Worm (Caenorhabditis elegans) whole organism, L4 larva: ENCODE measurements around the gene F41C3.2.

ENCODE experiments used
- D1046.2 ChIP-seq: fragments of 200-800 bp; sonication (Bioruptor generic); IDR thresholded peaks from 2 replicates; pipeline ENCODE4 v1.3.6; 2022; ENCODE audit warnings: missing genetic modification characterization, missing compliant biosample characterization
- T20F7.1 ChIP-seq: fragments of 200-800 bp; sonication (Bioruptor generic); optimal IDR thresholded peaks from 2 replicates; lab custom pipeline; 2018; ENCODE audit warnings: mild to moderate bottlenecking, missing genetic modification characterization, missing compliant biosample characterization
- Y5F2A.4 ChIP-seq: fragments of 200-800 bp; sonication (Bioruptor generic); optimal IDR thresholded peaks from 2 replicates; lab custom pipeline; 2018; ENCODE audit warnings: mild to moderate bottlenecking, missing genetic modification characterization, missing compliant biosample characterization
- Y75B8A.6 ChIP-seq: fragments of 200-800 bp; sonication (Bioruptor generic); IDR thresholded peaks from 2 replicates; pipeline ENCODE4 v1.3.6; 2022; ENCODE audit warnings: missing genetic modification reagents, missing genetic modification characterization, missing compliant biosample characterization
- ZK337.2 ChIP-seq: fragments of 200-800 bp; sonication (Bioruptor generic); IDR thresholded peaks from 2 replicates; pipeline ENCODE4 v1.3.6; 2022; ENCODE audit warnings: missing genetic modification reagents, missing genetic modification characterization, missing compliant biosample characterization
- aha-1 ChIP-seq: fragments of 150-350 bp; peaks from one replicate; lab custom pipeline; 2014; ENCODE audit warnings: missing biosample characterization, missing genetic modification characterization
- ceh-20 ChIP-seq: fragments of 200-800 bp; sonication (Bioruptor generic); IDR thresholded peaks from 2 replicates; pipeline ENCODE4 v1.3.6; 2022; ENCODE audit warnings: missing genetic modification reagents, missing genetic modification characterization, missing compliant biosample characterization
- ceh-28 ChIP-seq: fragments of 150-350 bp; optimal IDR thresholded peaks from 2 replicates; lab custom pipeline; 2014; ENCODE audit warnings: missing biosample characterization, missing genetic modification reagents, missing genetic modification characterization
- ceh-32 ChIP-seq: sonication (generic microtip); optimal IDR thresholded peaks from 2 replicates; lab custom pipeline; 2016; ENCODE audit warnings: mild to moderate bottlenecking, missing genetic modification characterization, missing compliant biosample characterization; ENCODE audit not compliant: poor library complexity
- ceh-82 ChIP-seq: sonication (generic microtip); optimal IDR thresholded peaks from 2 replicates; lab custom pipeline; 2017; ENCODE audit warnings: missing biosample characterization, missing genetic modification characterization
- daf-12 ChIP-seq: fragments of 150-350 bp; optimal IDR thresholded peaks from 2 replicates; lab custom pipeline; 2014; ENCODE audit warnings: missing biosample characterization, missing genetic modification reagents, missing genetic modification characterization
- daf-8 ChIP-seq: fragments of 200-800 bp; sonication (Bioruptor generic); IDR thresholded peaks from 2 replicates; pipeline ENCODE4 v1.3.6; 2022; ENCODE audit warnings: missing genetic modification characterization, missing compliant biosample characterization
- dmd-6 ChIP-seq: fragments of 200-800 bp; sonication (Bioruptor generic); IDR thresholded peaks from 2 replicates; pipeline ENCODE4 v1.3.6; 2022; ENCODE audit warnings: missing genetic modification reagents, missing genetic modification characterization, missing compliant biosample characterization
- egl-27 ChIP-seq: sonication (generic microtip); optimal IDR thresholded peaks from 3 replicates; lab custom pipeline; 2017; ENCODE audit warnings: missing biosample characterization, missing genetic modification reagents, missing genetic modification characterization
- hif-1 ChIP-seq, 2 experiments: sonication (generic microtip); optimal IDR thresholded peaks; 2 replicates each; lab custom pipeline; 2016 to 2017; ENCODE audit warnings: missing compliant biosample characterization in 2 of 2, missing genetic modification characterization in 2 of 2, missing genetic modification reagents in 2 of 2, missing genotype in 2 of 2, mild to moderate bottlenecking in 1 of 2
- hlh-11 ChIP-seq: fragments of 200-800 bp; sonication (Bioruptor generic); optimal IDR thresholded peaks from 2 replicates; lab custom pipeline; 2018; ENCODE audit warnings: mild to moderate bottlenecking, missing genetic modification characterization, missing compliant biosample characterization
- hlh-30 ChIP-seq: sonication (generic microtip); optimal IDR thresholded peaks from 2 replicates; lab custom pipeline; 2017; ENCODE audit warnings: antibody characterized with exemption, mild to moderate bottlenecking, missing genetic modification characterization, missing compliant biosample characterization; ENCODE audit not compliant: insufficient read depth
- lim-7 ChIP-seq: fragments of 200-800 bp; sonication (Bioruptor generic); IDR thresholded peaks from 2 replicates; pipeline ENCODE4 v1.3.6; 2022; ENCODE audit warnings: missing genetic modification characterization, missing compliant biosample characterization
- lin-39 ChIP-seq: fragments of 150-350 bp; optimal IDR thresholded peaks from 2 replicates; lab custom pipeline; 2014; ENCODE audit warnings: missing biosample characterization, missing genetic modification reagents, missing genetic modification characterization
- lir-3 ChIP-seq: sonication (generic microtip); optimal IDR thresholded peaks from 2 replicates; lab custom pipeline; 2016; ENCODE audit warnings: mild to moderate bottlenecking, missing genetic modification characterization, missing compliant biosample characterization
- lsy-2 ChIP-seq, 2 experiments: fragments of 150-350 bp in 1 of 2; sonication (generic microtip) in 1 of 2; optimal IDR thresholded peaks; 2 replicates each; lab custom pipeline; 2014 to 2017; ENCODE audit warnings: missing biosample characterization in 2 of 2, missing genetic modification characterization in 2 of 2
- mdl-1 ChIP-seq, 2 experiments: fragments of 150-350 bp in 1 of 2; sonication (generic microtip) in 1 of 2; optimal IDR thresholded peaks; 2 replicates each; lab custom pipeline; 2014 to 2017; ENCODE audit warnings: missing biosample characterization in 2 of 2, missing genetic modification characterization in 2 of 2
- mdt-29 ChIP-seq: fragments of 200-800 bp; sonication (Bioruptor generic); IDR thresholded peaks from 2 replicates; pipeline ENCODE4 v1.3.6; 2022; ENCODE audit warnings: missing genetic modification reagents, missing genetic modification characterization, missing compliant biosample characterization
- mxl-2 ChIP-seq: fragments of 200-800 bp; sonication (Bioruptor generic); conservative IDR thresholded peaks from 2 replicates; pipeline ENCODE4 v1.3.6; 2022; ENCODE audit warnings: missing genetic modification reagents, missing genetic modification characterization, missing compliant biosample characterization
- mxl-3 ChIP-seq: fragments of 200-800 bp; sonication (Bioruptor generic); optimal IDR thresholded peaks from 2 replicates; lab custom pipeline; 2018; ENCODE audit warnings: mild to moderate bottlenecking, missing genetic modification characterization, missing compliant biosample characterization
- nhr-10 ChIP-seq: fragments of 150-350 bp; optimal IDR thresholded peaks from 2 replicates; lab custom pipeline; 2014; ENCODE audit warnings: missing biosample characterization, missing genetic modification characterization
- nhr-11 ChIP-seq: fragments of 150-350 bp; optimal IDR thresholded peaks from 2 replicates; lab custom pipeline; 2014; ENCODE audit warnings: missing biosample characterization, missing genetic modification characterization
- nhr-25 ChIP-seq: sonication (generic microtip); optimal IDR thresholded peaks from 2 replicates; lab custom pipeline; 2017; ENCODE audit warnings: missing genetic modification characterization, mild to moderate bottlenecking, missing compliant biosample characterization, antibody characterized with exemption, moderate library complexity, borderline replicate concordance; ENCODE audit not compliant: insufficient read depth
- nhr-48 ChIP-seq: sonication (generic microtip); optimal IDR thresholded peaks from 2 replicates; lab custom pipeline; 2016; ENCODE audit warnings: mild to moderate bottlenecking, missing genetic modification characterization, missing compliant biosample characterization
- nhr-6 ChIP-seq: fragments of 150-350 bp; optimal IDR thresholded peaks from 2 replicates; lab custom pipeline; 2014; ENCODE audit warnings: missing biosample characterization, missing genetic modification characterization
- pha-4 ChIP-seq, 2 experiments: fragments of 150-350 bp in 1 of 2; fragments of 200-800 bp in 1 of 2; sonication (Bioruptor generic) in 1 of 2; IDR thresholded peaks in 1 of 2; optimal IDR thresholded peaks in 1 of 2; 2 replicates each; pipeline versions ENCODE4 v1.3.6 to Lab custom; 2014 to 2022; ENCODE audit warnings: missing genetic modification characterization in 2 of 2, missing genetic modification reagents in 2 of 2, missing biosample characterization in 1 of 2, missing compliant biosample characterization in 1 of 2
- php-3 ChIP-seq: fragments of 200-800 bp; sonication (Bioruptor generic); IDR thresholded peaks from 2 replicates; pipeline ENCODE4 v1.3.6; 2022; ENCODE audit warnings: missing genetic modification reagents, missing genetic modification characterization, missing compliant biosample characterization
- sdz-12 ChIP-seq: fragments of 200-800 bp; sonication (Bioruptor generic); optimal IDR thresholded peaks from 2 replicates; lab custom pipeline; 2018; ENCODE audit warnings: mild to moderate bottlenecking, missing genetic modification characterization, missing compliant biosample characterization
- tra-1 ChIP-seq: fragments of 200-800 bp; sonication (Bioruptor generic); IDR thresholded peaks from 2 replicates; pipeline ENCODE4 v1.3.6; 2022; ENCODE audit warnings: missing genetic modification reagents, missing genetic modification characterization, missing compliant biosample characterization

Gene F41C3.2

DNA sequence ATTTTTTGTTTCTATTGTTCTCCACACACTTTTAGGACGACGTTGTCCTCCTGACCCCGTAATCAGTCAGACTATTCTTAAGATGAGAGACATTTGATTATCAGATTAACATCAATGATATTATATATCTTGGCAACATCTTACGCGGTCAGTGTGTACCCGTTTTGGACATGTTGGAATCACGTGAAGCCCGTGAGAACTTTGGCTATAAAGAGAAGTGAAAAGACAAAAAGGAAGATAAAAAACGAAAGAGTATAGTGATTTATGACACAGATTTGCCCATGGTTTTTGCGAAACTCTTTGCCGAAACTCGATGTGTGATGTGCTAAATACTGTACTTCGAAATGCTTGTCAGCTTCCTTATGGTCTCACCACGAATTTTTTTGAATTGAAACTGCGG is 4.5 kb upstream of the F41C3.2 start (continued):
- peak; percentile 72 for TF ChIP-seq mxl-3 (GFP tag; lab: Kevin White, UChicago)
- peak; percentile 98 for TF ChIP-seq nhr-11 (tag; lab: Kevin White, UChicago)
- TF ChIP-seq nhr-6 (tag; lab: Kevin White, UChicago) = no peak
- TF ChIP-seq lin-39 (tag; lab: Kevin White, UChicago) = no peak
- TF ChIP-seq Y75B8A.6 (GFP tag; lab: Robert Waterston, UW) = no peak
- peak; percentile 78 for TF ChIP-seq mxl-2 (GFP tag; lab: Robert Waterston, UW)
- TF ChIP-seq lir-3 (tag; lab: Kevin White, UChicago) = no peak
- TF ChIP-seq aha-1 (tag; lab: Kevin White, UChicago) = peak; percentile 84
- no peak for TF ChIP-seq pha-4 (GFP tag; IDR thresholded peaks at IDR 0.05; lab: Robert Waterston, UW)
- no peak for TF ChIP-seq pha-4 (tag; optimal IDR thresholded peaks at IDR 0.05; lab: Kevin White, UChicago)
- no peak for TF ChIP-seq D1046.2 (GFP tag; lab: Robert Waterston, UW)
- no peak for TF ChIP-seq hif-1 (tag; optimal IDR thresholded peaks at IDR 0.05; lab: Kevin White, UChicago)
- no peak for TF ChIP-seq ceh-82 (tag; lab: Kevin White, UChicago)
- TF ChIP-seq daf-12 (tag; lab: Kevin White, UChicago) = no peak
- TF ChIP-seq nhr-10 = peak; percentile 59
- TF ChIP-seq dmd-6 = peak; percentile 30; the same call in 1 of the 2 replicates
- TF ChIP-seq tra-1 (GFP tag; lab: Robert Waterston, UW) = peak; percentile 39; the same call in 1 of the 2 replicates

ce11 chrII:4747063-4747462 is 2.7 kb upstream of the F41C3.2 start:
- TF ChIP-seq hlh-30 (tag; lab: Kevin White, UChicago) = peak; percentile 69
- TF ChIP-seq mdt-29 = peak; percentile 16; the same call in 1 of the 2 replicates
- TF ChIP-seq php-3 (GFP tag; lab: Robert Waterston, UW) = no peak
- TF ChIP-seq lsy-2 (tag; optimal IDR thresholded peaks at IDR 0.05; lab: Kevin White, UChicago) = peak in 1 of 2 experiments; percentile 51
- no peak for TF ChIP-seq ceh-20 (GFP tag; lab: Robert Waterston, UW)
- TF ChIP-seq mdl-1 (tag; optimal IDR thresholded peaks at IDR 0.05; lab: Kevin White, UChicago) = peak in 1 of 2 experiments; percentile 39
- peak; percentile 62 for TF ChIP-seq nhr-48 (tag; lab: Kevin White, UChicago)
- TF ChIP-seq hlh-11 = peak; percentile 5

DNA sequence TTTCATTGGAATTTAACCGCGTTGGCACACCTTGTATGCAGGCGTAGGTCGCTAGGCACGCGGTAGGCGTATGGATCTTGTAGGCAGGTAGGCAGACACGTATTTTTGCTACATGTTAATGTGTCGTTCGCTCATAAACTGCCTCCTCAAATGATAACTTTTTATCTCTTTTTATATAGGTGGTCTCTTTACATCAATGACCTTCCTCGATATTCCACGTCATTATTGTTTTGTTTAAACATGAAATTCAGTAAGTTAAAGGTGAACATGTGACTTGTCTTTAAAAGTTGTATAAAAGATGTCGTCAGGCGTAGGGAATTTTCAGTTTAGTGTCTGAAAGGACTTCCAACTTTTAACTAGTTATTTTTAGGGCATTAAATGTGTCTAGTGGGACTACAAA is 2.1 kb upstream of the F41C3.2 start:
- TF ChIP-seq ceh-32 = no peak
- TF ChIP-seq nhr-11 (tag; lab: Kevin White, UChicago) = no peak
- TF ChIP-seq ZK337.2 (GFP tag; lab: Robert Waterston, UW) = no peak
- TF ChIP-seq hlh-30 (tag; lab: Kevin White, UChicago) = peak; percentile 26
- peak in 1 of 2 experiments; percentile 2 for TF ChIP-seq lsy-2 (tag; optimal IDR thresholded peaks at IDR 0.05; lab: Kevin White, UChicago)

ce11 chrII:4748374-4748773 is 1.4 kb upstream of the F41C3.2 start:
- no peak for TF ChIP-seq daf-8 (GFP tag; lab: Robert Waterston, UW)
- TF ChIP-seq nhr-25 (tag; lab: Kevin White, UChicago) = no peak
- TF ChIP-seq lim-7 = no peak
- TF ChIP-seq ceh-20 (GFP tag; lab: Robert Waterston, UW) = 0 out of 2 replicates have a peak, but pooled peaks have one; percentile 14
- peak; percentile 64; the same call in 1 of the 2 replicates for TF ChIP-seq mdt-29
- TF ChIP-seq hlh-30 (tag; lab: Kevin White, UChicago) = peak; percentile 66
- no peak for TF ChIP-seq dmd-6
- TF ChIP-seq T20F7.1 (GFP tag; lab: Kevin White, UChicago) = no peak
- peak; percentile 4 for TF ChIP-seq hlh-11
- TF ChIP-seq mxl-2 (GFP tag; lab: Robert Waterston, UW) = no peak
- TF ChIP-seq nhr-48 (tag; lab: Kevin White, UChicago) = no peak
- TF ChIP-seq ceh-28 = no peak
- no peak for TF ChIP-seq egl-27 (tag; lab: Kevin White, UChicago)
- TF ChIP-seq Y5F2A.4 (GFP tag; lab: Kevin White, UChicago) = no peak
- TF ChIP-seq sdz-12 (GFP tag; lab: Kevin White, UChicago) = no peak
